Worm (Caenorhabditis elegans): ENCODE measurements around the gene smu-2.

ce11 chrII:3458209-3458608 lies 24.0 kb upstream of the smu-2 start, which contains the start of the genes C16C8.26 and C16C8.19:
- TF ChIP-seq lin-13 (GFP tag; optimal IDR thresholded peaks at IDR 0.05) (no peak), pqm-1 (tag; optimal IDR thresholded peaks at IDR 0.05) (no peak), sptf-1 (tag; optimal IDR thresholded peaks at IDR 0.05) (no peak), lin-15B (tag; optimal IDR thresholded peaks at IDR 0.05) (no peak), lin-35 (GFP tag; optimal IDR thresholded peaks at IDR 0.05) (no peak), lir-3 (tag; optimal IDR thresholded peaks at IDR 0.05; ENCODE audit: poor library complexity) (no peak), blmp-1 (tag; optimal IDR thresholded peaks at IDR 0.05) (no peak), hlh-17 (GFP tag; optimal IDR thresholded peaks at IDR 0.05; ENCODE audit: borderline replicate concordance) (no peak), nhr-47 (tag; optimal IDR thresholded peaks at IDR 0.05) (no peak)
